Worm (Caenorhabditis elegans): Measurements from ENCODE around the gene malt-1.

ce11 chrII:6941520-6941919, 9.6 kb downstream of the malt-1 start:
- no peak for TF ChIP-seq sox-4 (tag; optimal IDR thresholded peaks at IDR 0.05)
- no peak for TF ChIP-seq unc-62 (GFP tag; optimal IDR thresholded peaks at IDR 0.05)
- no peak for TF ChIP-seq nhr-90 (tag; optimal IDR thresholded peaks at IDR 0.05; ENCODE audit: poor library complexity)
- TF ChIP-seq irx-1 (tag; optimal IDR thresholded peaks at IDR 0.05), result no peak
- no peak for TF ChIP-seq dpl-1 (GFP tag; optimal IDR thresholded peaks at IDR 0.05)
- no peak for TF ChIP-seq mdl-1 (tag; optimal IDR thresholded peaks at IDR 0.05)

All from whole organism, L1 larva.